Fruit fly (Drosophila melanogaster) whole organism, wandering third instar larva: ENCODE results near the gene caps.

Experiments
- CG32264 ChIP-seq: fragments of 200-800 bp; sonication (Bioruptor generic); optimal IDR thresholded peaks from 2 replicates; lab custom pipeline; 2016; ENCODE audit warnings: missing biosample characterization, missing genetic modification characterization
- Dfd ChIP-seq: fragments of >200 bp; optimal IDR thresholded peaks from 2 replicates; lab custom pipeline; 2017; ENCODE audit warnings: missing biosample characterization, missing genetic modification characterization
- Dif ChIP-seq: fragments of 200-275, 200-300 bp; sonication (Bioruptor generic); optimal IDR thresholded peaks from 2 replicates; lab custom pipeline; 2018; ENCODE audit warnings: missing biosample characterization, missing genetic modification characterization; ENCODE audit not compliant: partially characterized antibody
- GATAd ChIP-seq: sonication (Bioruptor generic); optimal IDR thresholded peaks from 2 replicates; lab custom pipeline; 2016; ENCODE audit warnings: missing biosample characterization, missing genetic modification characterization
- HLH106 ChIP-seq: fragments of 200-800 bp; optimal IDR thresholded peaks from 3 replicates; lab custom pipeline; 2019; ENCODE audit warnings: missing biosample characterization, mild to moderate bottlenecking, missing genetic modification characterization, moderate library complexity
- Hnf4 ChIP-seq: fragments of 200-800 bp; sonication (Bioruptor generic); optimal IDR thresholded peaks from 2 replicates; lab custom pipeline; 2016; ENCODE audit warnings: missing biosample characterization, mild to moderate bottlenecking, missing genetic modification characterization
- Hr78 ChIP-seq: fragments of >200 bp; optimal IDR thresholded peaks from 2 replicates; lab custom pipeline; 2017; ENCODE audit warnings: missing biosample characterization, missing genetic modification characterization
- Hr83 ChIP-seq: fragments of 200-300 bp; sonication (Bioruptor generic); optimal IDR thresholded peaks from 2 replicates; lab custom pipeline; 2016; ENCODE audit warnings: missing biosample characterization, mild to moderate bottlenecking, missing genetic modification characterization, moderate library complexity; ENCODE audit not compliant: poor library complexity, severe bottlenecking
- Jra ChIP-seq: sonication (Bioruptor generic); optimal IDR thresholded peaks from 2 replicates; lab custom pipeline; 2016; ENCODE audit warnings: missing biosample characterization, missing genetic modification characterization
- Mio ChIP-seq: sonication (Bioruptor generic); optimal IDR thresholded peaks from 2 replicates; lab custom pipeline; 2016; ENCODE audit warnings: missing biosample characterization, missing genetic modification characterization
- Myc ChIP-seq: fragments of >200 bp; optimal IDR thresholded peaks from 2 replicates; lab custom pipeline; 2017
- N ChIP-seq: fragments of >200 bp; optimal IDR thresholded peaks from 2 replicates; lab custom pipeline; 2018; ENCODE audit warnings: missing biosample characterization, missing external identifiers, missing genetic modification characterization
- OdsH ChIP-seq: fragments of 200-800 bp; sonication (Bioruptor generic); optimal IDR thresholded peaks from 2 replicates; lab custom pipeline; 2016; ENCODE audit warnings: missing biosample characterization, mild to moderate bottlenecking, missing genetic modification characterization
- Rel ChIP-seq, 2 experiments: fragments of 200-800 bp; sonication (Bioruptor generic) in 1 of 2; optimal IDR thresholded peaks; 2 replicates in 1 of 2; 3 replicates in 1 of 2; lab custom pipeline; 2016 to 2019; ENCODE audit warnings: mild to moderate bottlenecking in 2 of 2, missing biosample characterization in 2 of 2, missing genetic modification characterization in 2 of 2, moderate library complexity in 1 of 2
- Sp1 ChIP-seq: fragments of 200-800 bp; sonication (Bioruptor generic); optimal IDR thresholded peaks from 3 replicates; lab custom pipeline; 2019; ENCODE audit warnings: missing biosample characterization, mild to moderate bottlenecking, missing genetic modification characterization, moderate library complexity
- Vsx2 ChIP-seq: fragments of 200-300, 225-300 bp; sonication (Bioruptor generic); optimal IDR thresholded peaks from 2 replicates; lab custom pipeline; 2018; ENCODE audit warnings: missing biosample characterization, missing genetic modification characterization; ENCODE audit not compliant: partially characterized antibody
- br ChIP-seq: fragments of 200-800 bp; sonication (Bioruptor generic); optimal IDR thresholded peaks from 2 replicates; lab custom pipeline; 2016; ENCODE audit warnings: missing biosample characterization, missing genetic modification characterization
- brk ChIP-seq: fragments of 200-800 bp; sonication (Bioruptor generic); optimal IDR thresholded peaks from 2 replicates; lab custom pipeline; 2016; ENCODE audit warnings: missing biosample characterization, mild to moderate bottlenecking, missing genetic modification characterization
- dl ChIP-seq, 2 experiments: fragments of 175-275, 200-275 bp in 1 of 2; fragments of 200-275 bp in 1 of 2; sonication (Bioruptor generic); optimal IDR thresholded peaks; lab custom pipeline; 2018; ENCODE audit warnings: mild to moderate bottlenecking in 2 of 2, missing biosample characterization in 2 of 2, missing genetic modification characterization in 2 of 2, moderate library complexity in 2 of 2; ENCODE audit not compliant: partially characterized antibody in 2 of 2, insufficient read depth in 1 of 2
- dmrt93B ChIP-seq: fragments of 200-800 bp; sonication (Bioruptor generic); optimal IDR thresholded peaks from 2 replicates; lab custom pipeline; 2018; ENCODE audit warnings: missing biosample characterization, mild to moderate bottlenecking, missing genetic modification characterization
- dsf ChIP-seq: sonication (Bioruptor generic); optimal IDR thresholded peaks from 2 replicates; lab custom pipeline; 2016; ENCODE audit warnings: missing biosample characterization, missing genetic modification characterization, borderline replicate concordance
- ey ChIP-seq: fragments of 200-800 bp; sonication (Bioruptor generic); optimal IDR thresholded peaks from 2 replicates; lab custom pipeline; 2016; ENCODE audit warnings: missing biosample characterization, missing genetic modification characterization
- foxo ChIP-seq, 2 experiments: fragments of 200-800 bp; sonication (Bioruptor generic); optimal IDR thresholded peaks; 2 replicates in 1 of 2; 3 replicates in 1 of 2; lab custom pipeline; 2016 to 2017; ENCODE audit warnings: missing biosample characterization in 2 of 2, missing genetic modification characterization in 2 of 2
- fru ChIP-seq: fragments of 200-800 bp; sonication (Bioruptor generic); optimal IDR thresholded peaks from 3 replicates; lab custom pipeline; 2016; ENCODE audit warnings: missing biosample characterization, mild to moderate bottlenecking, missing genetic modification characterization
- h ChIP-seq: fragments of 200-800 bp; sonication (Bioruptor generic); optimal IDR thresholded peaks from 3 replicates; lab custom pipeline; 2016; ENCODE audit warnings: missing biosample characterization, mild to moderate bottlenecking, missing genetic modification characterization
- jim ChIP-seq: fragments of 175-275, 200-325 bp; sonication (Bioruptor generic); optimal IDR thresholded peaks from 2 replicates; lab custom pipeline; 2016; ENCODE audit warnings: missing biosample characterization, mild to moderate bottlenecking, missing genetic modification characterization
- lola ChIP-seq: fragments of >200 bp; optimal IDR thresholded peaks from 2 replicates; lab custom pipeline; 2017; ENCODE audit warnings: missing biosample characterization, missing genetic modification characterization
- pan ChIP-seq: fragments of >200 bp; optimal IDR thresholded peaks from 2 replicates; lab custom pipeline; 2017
- psq ChIP-seq: fragments of 200-800 bp; sonication (Bioruptor generic); optimal IDR thresholded peaks from 3 replicates; lab custom pipeline; 2017; ENCODE audit warnings: missing biosample characterization, mild to moderate bottlenecking, missing genetic modification characterization, moderate library complexity
- rgr ChIP-seq: fragments of 200-800 bp; sonication (Bioruptor generic); optimal IDR thresholded peaks from 3 replicates; lab custom pipeline; 2016; ENCODE audit warnings: missing biosample characterization, mild to moderate bottlenecking, missing genetic modification characterization
- sage ChIP-seq: fragments of 200-800 bp; sonication (Bioruptor generic); optimal IDR thresholded peaks from 2 replicates; lab custom pipeline; 2016; ENCODE audit warnings: missing biosample characterization, mild to moderate bottlenecking, missing genetic modification characterization
- sv ChIP-seq: fragments of 200-800 bp; sonication (Bioruptor generic); optimal IDR thresholded peaks from 3 replicates; lab custom pipeline; 2016; ENCODE audit warnings: missing biosample characterization, missing genetic modification characterization
- usp ChIP-seq: fragments of >200 bp; optimal IDR thresholded peaks from 2 replicates; lab custom pipeline; 2017; ENCODE audit warnings: missing biosample characterization, missing genetic modification characterization
- woc ChIP-seq: sonication (Bioruptor generic); optimal IDR thresholded peaks from 2 replicates; lab custom pipeline; 2016; ENCODE audit warnings: missing biosample characterization, mild to moderate bottlenecking, missing genetic modification characterization

Gene caps

dm6 chr3L:13214603-13215453 is 13.7 kb upstream of the caps start:
- TF ChIP-seq Dfd (GFP tag; lab: Kevin White, UChicago), result no peak
- TF ChIP-seq foxo (GFP tag; optimal IDR thresholded peaks at IDR 0.05; lab: Kevin White, UChicago), result no peak
- TF ChIP-seq jim, result no peak
- TF ChIP-seq CG32264, result no peak
- no peak for TF ChIP-seq Jra
- TF ChIP-seq sage, result no peak
- TF ChIP-seq pan, result no peak
- TF ChIP-seq OdsH, result no peak
- no peak for TF ChIP-seq Mio
- no peak for TF ChIP-seq Vsx2 (GFP tag; lab: Kevin White, UChicago)
- TF ChIP-seq N, result no peak
- TF ChIP-seq ey, result no peak
- TF ChIP-seq Dif (GFP tag; lab: Kevin White, UChicago), result no peak
- TF ChIP-seq Myc (lab: Kevin White, UChicago), result no peak
- no peak for TF ChIP-seq dmrt93B (GFP tag; lab: Kevin White, UChicago)
- TF ChIP-seq Hr83 (GFP tag; lab: Kevin White, UChicago), result no peak
- TF ChIP-seq usp (GFP tag; lab: Kevin White, UChicago), result no peak
- TF ChIP-seq lola, result no peak
- TF ChIP-seq, all 38 proteins: peak for 0

- no peak for TF ChIP-seq Sp1 (GFP tag; lab: Kevin White, UChicago)
- no peak for TF ChIP-seq N
Measured at dm6 chr3L:13217395-13217794, 11.1 kb upstream of the caps start.

- TF ChIP-seq Vsx2 (GFP tag; lab: Kevin White, UChicago) (no peak), woc (GFP tag; lab: Kevin White, UChicago) (no peak), Hr78 (no peak), foxo (GFP tag; optimal IDR thresholded peaks at IDR 0.05; lab: Kevin White, UChicago) (no peak), Hr83 (GFP tag; lab: Kevin White, UChicago) (no peak), psq (GFP tag; lab: Kevin White, UChicago) (no peak), Jra (no peak), Rel (GFP tag; optimal IDR thresholded peaks at IDR 0.05; lab: Kevin White, UChicago) (no peak), Rel (tag; optimal IDR thresholded peaks at IDR 0.05; lab: Kevin White, UChicago) (no peak)
Measured at dm6 chr3L:13217968-13218367, 10.5 kb upstream of the caps start.

- TF ChIP-seq Hr78 (no peak), Dfd (GFP tag; lab: Kevin White, UChicago) (no peak), HLH106 (no peak), GATAd (GFP tag; lab: Kevin White, UChicago) (no peak), woc (GFP tag; lab: Kevin White, UChicago) (no peak), dmrt93B (GFP tag; lab: Kevin White, UChicago) (no peak), Jra (no peak), Sp1 (GFP tag; lab: Kevin White, UChicago) (no peak), Vsx2 (GFP tag; lab: Kevin White, UChicago) (no peak), N (no peak), Myc (lab: Kevin White, UChicago) (no peak), Hnf4 (GFP tag; lab: Kevin White, UChicago) (no peak), h (GFP tag; lab: Kevin White, UChicago) (no peak), dl (GFP tag; optimal IDR thresholded peaks at IDR 0.05; lab: Kevin White, UChicago; ENCODE audit: insufficient read depth in 1 of 2, partially characterized antibody in 2 of 2) (no peak)
Measured at dm6 chr3L:13223360-13224028, 5.0 kb upstream of the caps start.

dm6 chr3L:13226894-13227293 is 1.6 kb upstream of the caps start:
- TF ChIP-seq sv (GFP tag; lab: Kevin White, UChicago) (no peak), HLH106 (peak; percentile 53), brk (no peak), psq (GFP tag; lab: Kevin White, UChicago) (peak; percentile 40), h (GFP tag; lab: Kevin White, UChicago) (peak; percentile 35), fru (GFP tag; lab: Kevin White, UChicago) (peak; percentile 51), dsf (GFP tag; lab: Kevin White, UChicago) (no peak), Dif (GFP tag; lab: Kevin White, UChicago) (no peak), Sp1 (GFP tag; lab: Kevin White, UChicago) (peak; percentile 40), br (GFP tag; lab: Kevin White, UChicago) (no peak), woc (GFP tag; lab: Kevin White, UChicago) (peak; percentile 26), sage (no peak), rgr (GFP tag; lab: Kevin White, UChicago) (peak; percentile 12), foxo (GFP tag; optimal IDR thresholded peaks at IDR 0.05; lab: Kevin White, UChicago) (peak in 1 of 2 experiments; percentile 53), dmrt93B (GFP tag; lab: Kevin White, UChicago) (no peak), pan (no peak), dl (GFP tag; optimal IDR thresholded peaks at IDR 0.05; lab: Kevin White, UChicago; ENCODE audit: insufficient read depth in 1 of 2, partially characterized antibody in 2 of 2) (no peak)
